Worm (Caenorhabditis elegans) whole organism, early embryonic: ENCODE results near the gene C05C10.3.

Experiments
- F13C5.2 ChIP-seq: sonication (generic microtip); optimal IDR thresholded peaks from 2 replicates; lab custom pipeline; 2017; ENCODE audit warnings: mild to moderate bottlenecking, missing genetic modification characterization, inconsistent platforms, missing compliant biosample characterization
- ama-1 ChIP-seq: fragments of 150-350 bp; optimal IDR thresholded peaks from 2 replicates; lab custom pipeline; 2014
- hnd-1 ChIP-seq: sonication (generic microtip); optimal IDR thresholded peaks from 2 replicates; lab custom pipeline; 2016; ENCODE audit warnings: missing genetic modification characterization, missing compliant biosample characterization
- sea-1 ChIP-seq: fragments of 200-800 bp; sonication (Bioruptor generic); conservative IDR thresholded peaks from 2 replicates; pipeline ENCODE4 v1.3.6; 2022; ENCODE audit warnings: missing genetic modification characterization, missing compliant biosample characterization
- tbx-11 ChIP-seq: fragments of 200-800 bp; sonication (Bioruptor generic); IDR thresholded peaks from 2 replicates; pipeline ENCODE4 v1.3.6; 2022; ENCODE audit warnings: missing genetic modification characterization, missing compliant biosample characterization
- tra-4 ChIP-seq: sonication (generic microtip); optimal IDR thresholded peaks from 2 replicates; lab custom pipeline; 2017; ENCODE audit warnings: missing genetic modification characterization, missing compliant biosample characterization

DNA sequence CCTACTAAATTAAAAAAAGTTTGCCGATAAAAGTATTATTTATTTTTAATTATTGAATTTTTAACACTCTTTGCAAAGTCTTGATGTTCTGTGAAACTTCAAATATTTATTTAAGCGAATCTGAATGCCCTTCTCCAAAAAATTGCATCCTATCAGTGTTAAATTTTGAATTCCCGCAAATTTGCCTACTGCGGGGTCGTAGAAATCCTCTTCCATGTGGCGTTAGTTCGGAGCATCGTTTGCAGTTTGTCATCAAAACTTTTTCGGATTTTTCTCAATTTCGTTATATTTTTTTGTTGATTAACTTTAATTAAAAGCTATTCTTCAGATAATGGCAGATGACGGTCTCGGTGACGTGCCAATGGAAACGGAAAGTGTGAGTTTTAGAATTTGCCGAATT lies 3.7 kb upstream of the C05C10.3 start, which contains the start of gene ufd-3:
- no peak for TF ChIP-seq sea-1 (GFP tag; lab: Robert Waterston, UW)
- no peak for TF ChIP-seq ama-1 (lab: Kevin White, UChicago)
- no peak for TF ChIP-seq hnd-1 (tag; lab: Kevin White, UChicago)
- TF ChIP-seq tra-4 (tag; lab: Kevin White, UChicago), result no peak
- peak; percentile 57 for TF ChIP-seq F13C5.2
- TF ChIP-seq tbx-11, result no peak
